Fruit fly (Drosophila melanogaster): ENCODE results near the gene Dredd.
A peak's percentile ranks its signal among the peaks of the same experiment; 100 is the strongest.

Gene Dredd

DNA sequence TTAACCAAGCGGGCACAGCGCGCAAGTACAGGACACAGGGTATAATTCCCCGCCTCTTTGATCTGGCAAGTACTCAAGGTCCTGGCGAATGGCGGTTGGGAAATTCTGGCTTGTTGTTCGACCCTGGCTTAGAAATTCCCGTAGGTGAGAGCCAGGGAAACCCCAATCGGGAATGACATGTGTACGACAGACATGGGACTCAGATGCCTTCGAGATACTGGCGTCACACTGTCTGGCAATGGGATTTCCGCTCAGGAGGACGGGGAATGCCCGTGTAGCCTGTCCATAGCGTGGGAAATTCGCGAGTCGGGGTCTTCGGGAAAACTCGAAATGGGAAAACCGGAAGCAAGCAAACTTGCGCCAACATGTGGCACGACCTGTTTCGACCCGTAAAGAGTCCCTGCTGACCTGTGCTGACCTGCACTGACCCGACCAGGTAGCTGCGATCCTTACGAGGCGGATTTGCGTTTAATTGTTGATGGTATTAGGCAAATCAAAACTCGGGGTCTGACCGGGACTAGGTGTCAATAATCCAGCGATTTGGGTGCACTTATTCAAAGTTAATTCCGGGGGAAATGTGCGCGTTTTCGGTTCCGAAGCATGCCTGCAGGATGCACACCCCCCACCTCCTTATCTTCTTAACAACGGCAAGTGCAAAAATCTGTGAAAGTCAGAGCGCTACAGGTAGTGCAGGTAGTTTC is 42.6 kb downstream of the Dredd start:
- TF ChIP-seq pan (optimal IDR thresholded peaks at IDR 0.05) (no peak), Sp1 (GFP tag; optimal IDR thresholded peaks at IDR 0.05) (no peak), Myc (optimal IDR thresholded peaks at IDR 0.05) (no peak), N (GFP tag; optimal IDR thresholded peaks at IDR 0.05) (no peak), CG32264 (GFP tag; optimal IDR thresholded peaks at IDR 0.05) (no peak), lola (GFP tag; optimal IDR thresholded peaks at IDR 0.05) (no peak)

DNA sequence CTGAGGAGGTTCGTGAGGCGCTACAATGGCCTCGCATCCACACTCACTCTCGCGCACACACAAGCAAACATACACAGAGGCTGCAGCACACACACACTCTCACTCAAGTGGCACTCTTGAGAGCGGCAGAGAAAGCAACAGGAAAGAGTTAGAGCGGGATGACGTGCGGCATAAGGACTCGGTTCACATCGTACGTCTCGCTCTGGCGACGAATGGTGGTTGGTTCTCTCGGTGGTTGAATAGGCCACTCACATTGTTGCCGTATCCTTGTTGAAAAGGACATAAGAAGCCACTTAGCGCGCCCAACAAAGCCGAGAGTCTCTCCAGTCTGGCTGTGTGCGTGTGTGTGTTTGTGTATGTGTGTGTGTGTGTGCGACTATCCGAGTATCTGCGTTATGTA is 44.9 kb downstream of the Dredd start:
- peak; percentile 51 for TF ChIP-seq Vsx2 (GFP tag; optimal IDR thresholded peaks at IDR 0.05; ENCODE audit: partially characterized antibody)
- TF ChIP-seq woc (GFP tag; optimal IDR thresholded peaks at IDR 0.05), result no peak
- TF ChIP-seq CG9705 (GFP tag; optimal IDR thresholded peaks at IDR 0.05), result no peak
- TF ChIP-seq Abd-B (GFP tag; optimal IDR thresholded peaks at IDR 0.05), result no peak
- no peak for TF ChIP-seq OdsH (GFP tag; optimal IDR thresholded peaks at IDR 0.05)

DNA sequence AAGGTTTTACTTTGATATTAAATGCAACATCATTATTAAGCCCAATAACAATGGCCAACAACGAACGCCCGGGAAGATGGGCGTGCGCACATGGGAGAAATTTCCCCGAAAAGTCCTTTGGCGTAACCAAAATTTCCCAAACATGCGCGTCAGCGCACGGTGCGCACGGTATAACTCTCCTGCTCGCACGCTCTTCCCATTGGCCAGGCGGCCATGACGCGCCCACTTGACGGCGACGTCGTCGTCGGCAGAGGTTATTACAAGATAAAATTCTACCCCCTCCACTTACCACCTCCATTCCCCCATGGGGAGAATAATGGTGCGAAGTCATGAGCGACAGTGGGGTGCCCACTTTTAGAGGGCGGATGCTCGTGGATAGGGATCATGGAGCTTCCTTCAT is 46.4 kb downstream of the Dredd start:
- TF ChIP-seq dmrt93B (GFP tag; optimal IDR thresholded peaks at IDR 0.05) (no peak), rgr (GFP tag; optimal IDR thresholded peaks at IDR 0.05) (no peak), Vsx2 (GFP tag; optimal IDR thresholded peaks at IDR 0.05; ENCODE audit: partially characterized antibody) (no peak)

Measured in whole organism, wandering third instar larva.